Worm (Caenorhabditis elegans): Measurements from ENCODE around the gene C36H8.1.

The C36H8.1 gene

ce11 chrIV:12771414-12771813, 26.8 kb upstream of the C36H8.1 start (continued):
- TF ChIP-seq unc-3 (GFP tag; conservative IDR thresholded peaks at IDR 0.05) (no peak; the same call in 1 of the 2 replicates), unc-3 (tag; optimal IDR thresholded peaks at IDR 0.05) (peak; percentile 11), eyg-1 (tag; optimal IDR thresholded peaks at IDR 0.05) (no peak), unc-42 (tag; optimal IDR thresholded peaks at IDR 0.05) (peak; percentile 90), ceh-14 (tag; optimal IDR thresholded peaks at IDR 0.05) (peak; percentile 71), fkh-10 (GFP tag; optimal IDR thresholded peaks at IDR 0.05) (peak; percentile 50), pax-1 (tag; optimal IDR thresholded peaks at IDR 0.05) (no peak), ceh-24 (tag; optimal IDR thresholded peaks at IDR 0.05) (no peak), pha-4 (tag; optimal IDR thresholded peaks at IDR 0.05) (no peak), Y22D7AL.16 (tag; optimal IDR thresholded peaks at IDR 0.05) (no peak), hlh-30 (tag; optimal IDR thresholded peaks at IDR 0.05; ENCODE audit: insufficient read depth) (peak; percentile 21), gmeb-2 (tag; optimal IDR thresholded peaks at IDR 0.05) (no peak), ceh-31 (tag; optimal IDR thresholded peaks at IDR 0.05) (peak; percentile 85), pqm-1 (tag; optimal IDR thresholded peaks at IDR 0.05) (no peak), F13H6.1 (tag; optimal IDR thresholded peaks at IDR 0.05) (peak; percentile 5), ceh-9 (tag; optimal IDR thresholded peaks at IDR 0.05) (no peak), ceh-30 (tag; optimal IDR thresholded peaks at IDR 0.05) (no peak), madf-2 (tag; optimal IDR thresholded peaks at IDR 0.05) (no peak), nfya-1 (tag; optimal IDR thresholded peaks at IDR 0.05) (peak; percentile 44), pha-2 (tag; optimal IDR thresholded peaks at IDR 0.05) (no peak), lin-11 (tag; optimal IDR thresholded peaks at IDR 0.05) (no peak), C08G9.2 (tag; optimal IDR thresholded peaks at IDR 0.05) (peak; percentile 50)

ce11 chrIV:12765067-12765466, 20.5 kb upstream of the C36H8.1 start, which contains the start of gene ZK897.10:
ZK897.10 (plus strand) TSS chrIV:12765351.
- no peak for TF ChIP-seq ceh-24 (tag; optimal IDR thresholded peaks at IDR 0.05)
- no peak for TF ChIP-seq fkh-6 (tag; optimal IDR thresholded peaks at IDR 0.05)
- no peak for TF ChIP-seq elt-4 (tag; optimal IDR thresholded peaks at IDR 0.05)
- TF ChIP-seq dve-1 (tag; optimal IDR thresholded peaks at IDR 0.05), result no peak
- TF ChIP-seq eyg-1 (tag; optimal IDR thresholded peaks at IDR 0.05), result no peak
- TF ChIP-seq unc-3 (GFP tag; conservative IDR thresholded peaks at IDR 0.05), result no peak
- TF ChIP-seq unc-3 (tag; optimal IDR thresholded peaks at IDR 0.05), result no peak
- no peak for TF ChIP-seq T23F11.4 (GFP tag; optimal IDR thresholded peaks at IDR 0.05)
- TF ChIP-seq elt-2 (tag; optimal IDR thresholded peaks at IDR 0.05), result peak; percentile 86

ce11 chrIV:12762782-12763181, 18.2 kb upstream of the C36H8.1 start:
- TF ChIP-seq unc-42 (tag; optimal IDR thresholded peaks at IDR 0.05) (peak; percentile 90), fax-1 (tag; optimal IDR thresholded peaks at IDR 0.05) (no peak)

- no peak for TF ChIP-seq ceh-9 (tag; optimal IDR thresholded peaks at IDR 0.05)
- no peak for TF ChIP-seq unc-42 (tag; optimal IDR thresholded peaks at IDR 0.05)
- no peak for TF ChIP-seq unc-55 (GFP tag; optimal IDR thresholded peaks at IDR 0.05)
- TF ChIP-seq ceh-31 (tag; optimal IDR thresholded peaks at IDR 0.05), result no peak
- TF ChIP-seq dve-1 (tag; optimal IDR thresholded peaks at IDR 0.05), result no peak
- no peak for TF ChIP-seq elt-4 (tag; optimal IDR thresholded peaks at IDR 0.05)
- no peak for TF ChIP-seq lin-11 (tag; optimal IDR thresholded peaks at IDR 0.05)
- no peak for TF ChIP-seq ahr-1 (tag; optimal IDR thresholded peaks at IDR 0.05)
Measured at ce11 chrIV:12757470-12757869, 12.9 kb upstream of the C36H8.1 start, which contains the start of gene flp-9. flp-9 (minus strand) TSS chrIV:12757570.

ce11 chrIV:12755641-12756040, 11.0 kb upstream of the C36H8.1 start:
- TF ChIP-seq nfya-1 (tag; optimal IDR thresholded peaks at IDR 0.05) (peak; percentile 69), ceh-45 (GFP tag; IDR thresholded peaks at IDR 0.05) (no peak), odd-2 (tag; optimal IDR thresholded peaks at IDR 0.05) (no peak)

- TF ChIP-seq nfya-1 (tag; optimal IDR thresholded peaks at IDR 0.05) (peak; percentile 60), K09A11.1 (tag; optimal IDR thresholded peaks at IDR 0.05; ENCODE audit: insufficient read depth) (no peak), elt-4 (tag; optimal IDR thresholded peaks at IDR 0.05) (no peak), pha-4 (tag; optimal IDR thresholded peaks at IDR 0.05) (no peak), eyg-1 (tag; optimal IDR thresholded peaks at IDR 0.05) (no peak)
Measured at ce11 chrIV:12754170-12754569, 9.6 kb upstream of the C36H8.1 start.

Data from whole organism, late embryonic.